4 worm cellular contexts compared by ENCODE assay signal in the genomic region with DNA sequence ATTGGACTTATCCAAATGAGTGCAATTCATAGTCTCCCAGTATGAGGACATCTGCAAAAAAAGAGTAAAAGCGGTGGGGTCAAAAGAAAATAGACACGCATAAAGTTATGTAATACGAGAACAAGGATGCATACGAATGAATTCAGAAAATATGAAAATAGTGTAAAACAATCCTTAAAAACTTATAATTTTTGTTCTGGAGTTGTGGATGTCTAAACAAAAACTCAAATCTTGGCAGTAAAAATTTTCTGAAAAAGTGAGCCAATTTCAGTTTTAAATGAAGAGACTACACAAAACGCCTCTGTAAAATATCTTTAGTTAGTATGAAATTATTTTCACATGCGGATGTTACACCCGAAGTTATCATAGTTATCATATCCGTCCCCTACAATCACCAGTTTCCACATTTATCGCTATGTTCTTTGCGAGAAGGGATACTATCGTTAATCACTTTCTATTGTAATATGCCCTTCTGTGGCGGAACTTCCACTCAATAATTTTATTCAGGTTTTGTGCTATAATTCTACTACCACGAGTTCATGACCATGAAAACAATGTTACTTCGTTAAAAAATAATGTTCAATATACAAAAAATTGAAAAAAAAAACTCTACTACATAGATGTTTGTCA.
TF ChIP-seq lines count a peak whose summit lies in the region.

A gene (minus strand): TSS at position 51 of the 630 bp plus-strand sequence.

TF ChIP-seq in whole organism, L1 larva, 84 proteins besides CTCF, POLR2A, EP300 and RAD21 (continues in another document):
- TF ChIP-seq mef-2 (tag; optimal IDR thresholded peaks at IDR 0.05; lab: Kevin White, UChicago) = no peak
- TF ChIP-seq rnt-1 (tag; optimal IDR thresholded peaks at IDR 0.05; lab: Kevin White, UChicago) = no peak
- no peak for TF ChIP-seq nhr-11 (tag; optimal IDR thresholded peaks at IDR 0.05; lab: Kevin White, UChicago)
- no peak for TF ChIP-seq fkh-8 (tag; optimal IDR thresholded peaks at IDR 0.05; lab: Kevin White, UChicago)
- no peak for TF ChIP-seq C16A3.4 (tag; optimal IDR thresholded peaks at IDR 0.05; lab: Kevin White, UChicago)
- no peak for TF ChIP-seq xbp-1 (tag; optimal IDR thresholded peaks at IDR 0.05; lab: Kevin White, UChicago)
- TF ChIP-seq tlp-1 (tag; optimal IDR thresholded peaks at IDR 0.05; lab: Kevin White, UChicago) = no peak
- TF ChIP-seq nhr-84 (tag; optimal IDR thresholded peaks at IDR 0.05; lab: Kevin White, UChicago) = no peak
- TF ChIP-seq F16B12.6 (tag; optimal IDR thresholded peaks at IDR 0.05; lab: Kevin White, UChicago) = no peak
- no peak for TF ChIP-seq efl-3 (GFP tag; optimal IDR thresholded peaks at IDR 0.05; lab: Kevin White, UChicago)
- no peak for TF ChIP-seq ceh-88 (GFP tag; IDR thresholded peaks at IDR 0.05; lab: Robert Waterston, UW)
- TF ChIP-seq efl-1 (optimal IDR thresholded peaks at IDR 0.05; lab: Kevin White, UChicago) = no peak
- peak in 1 of 2 experiments; percentile 46 for TF ChIP-seq efl-1 (GFP tag; optimal IDR thresholded peaks at IDR 0.05 in 1 of 2; lab: Kevin White, UChicago)
- peak; percentile 70 for TF ChIP-seq blmp-1 (tag; optimal IDR thresholded peaks at IDR 0.05; lab: Kevin White, UChicago)
- no peak for TF ChIP-seq unc-130 (tag; optimal IDR thresholded peaks at IDR 0.05; lab: Kevin White, UChicago)
- no peak for TF ChIP-seq sox-4 (tag; optimal IDR thresholded peaks at IDR 0.05; lab: Kevin White, UChicago)
- no peak for TF ChIP-seq nhr-71 (tag; optimal IDR thresholded peaks at IDR 0.05; lab: Kevin White, UChicago)
- peak in 1 of 6 experiments; percentile 57 for TF ChIP-seq elt-3 (tag; optimal IDR thresholded peaks at IDR 0.05; lab: Kevin White, UChicago)
- no peak for TF ChIP-seq unc-86 (tag; optimal IDR thresholded peaks at IDR 0.05; lab: Kevin White, UChicago)
- TF ChIP-seq zag-1 (tag; optimal IDR thresholded peaks at IDR 0.05; lab: Kevin White, UChicago) = no peak
- no peak for TF ChIP-seq pax-3 (tag; optimal IDR thresholded peaks at IDR 0.05; lab: Kevin White, UChicago)
- no peak for TF ChIP-seq lsy-2 (tag; optimal IDR thresholded peaks at IDR 0.05; lab: Kevin White, UChicago)

TF ChIP-seq in whole organism, L2 larva, 48 proteins besides CTCF, POLR2A, EP300 and RAD21:
- TF ChIP-seq sma-9 (GFP tag; optimal IDR thresholded peaks at IDR 0.05; lab: Kevin White, UChicago) (peak; percentile 48), sma-9 (tag; optimal IDR thresholded peaks at IDR 0.05; lab: Kevin White, UChicago) (no peak), nhr-25 (tag; optimal IDR thresholded peaks at IDR 0.05; lab: Kevin White, UChicago) (peak; percentile 5), nhr-237 (tag; optimal IDR thresholded peaks at IDR 0.05; lab: Kevin White, UChicago) (no peak), blmp-1 (tag; optimal IDR thresholded peaks at IDR 0.05; lab: Kevin White, UChicago; ENCODE audit: insufficient read depth) (peak; percentile 19)
TF ChIP-seq in whole organism, L2 larva: peak in this region for 3.

TF ChIP-seq in whole organism, L3 larva, 47 proteins besides CTCF, POLR2A, EP300 and RAD21:
- TF ChIP-seq nhr-25 (tag; optimal IDR thresholded peaks at IDR 0.05; lab: Kevin White, UChicago) (peak; percentile 17), elt-1 (tag; optimal IDR thresholded peaks at IDR 0.05; lab: Kevin White, UChicago) (no peak), nfya-1 (tag; optimal IDR thresholded peaks at IDR 0.05; lab: Kevin White, UChicago; ENCODE audit: insufficient read depth) (no peak)

TF ChIP-seq in whole organism, L4 larva, 104 proteins besides CTCF, POLR2A, EP300 and RAD21:
- TF ChIP-seq aha-1 (tag; lab: Kevin White, UChicago) = peak; percentile 49
- TF ChIP-seq T26A8.4 (GFP tag; IDR thresholded peaks at IDR 0.05; lab: Robert Waterston, UW) = no peak
TF ChIP-seq in whole organism, L4 larva: peak in this region for 1.
